Fruit fly (Drosophila melanogaster) whole organism, embryonic: ENCODE results near the gene Zasp66.

Experiments
- CG10267 ChIP-seq: fragments of 200-800 bp; sonication (Bioruptor generic); optimal IDR thresholded peaks from 2 replicates; lab custom pipeline; 2018; ENCODE audit warnings: missing biosample characterization, mild to moderate bottlenecking, missing genetic modification characterization, moderate library complexity
- CG11504 ChIP-seq: fragments of 200-800 bp; sonication (Bioruptor generic); optimal IDR thresholded peaks from 3 replicates; lab custom pipeline; 2019; ENCODE audit warnings: missing biosample characterization, mild to moderate bottlenecking, missing genetic modification characterization, moderate library complexity
- CG12659 ChIP-seq: fragments of 200-800 bp; sonication (Bioruptor generic); optimal IDR thresholded peaks from 3 replicates; lab custom pipeline; 2017; ENCODE audit warnings: mild to moderate bottlenecking, missing biosample characterization, missing genetic modification reagents, missing genetic modification characterization
- CG14050 ChIP-seq: fragments of 200-800 bp; sonication (Bioruptor generic); IDR thresholded peaks from 3 replicates; pipeline ENCODE4 v1.3.6; 2022; ENCODE audit warnings: missing biosample characterization, missing genetic modification characterization
- CG17359 ChIP-seq: fragments of 200-800 bp; sonication (Bioruptor generic); optimal IDR thresholded peaks from 3 replicates; lab custom pipeline; 2018; ENCODE audit warnings: missing biosample characterization, mild to moderate bottlenecking, missing genetic modification characterization, moderate library complexity
- CG18619 ChIP-seq: fragments of 200-800 bp; sonication (Bioruptor generic); optimal IDR thresholded peaks from 3 replicates; lab custom pipeline; 2017; ENCODE audit warnings: missing biosample characterization, mild to moderate bottlenecking, missing genetic modification characterization
- CG2678 ChIP-seq: fragments of 200-800 bp; sonication (Bioruptor generic); optimal IDR thresholded peaks from 3 replicates; lab custom pipeline; 2019; ENCODE audit warnings: missing biosample characterization, mild to moderate bottlenecking, missing genetic modification characterization, moderate library complexity
- CG31441 ChIP-seq: fragments of 200-800 bp; sonication (Bioruptor generic); IDR thresholded peaks from 2 replicates; pipeline ENCODE4 v1.3.6; 2022; ENCODE audit warnings: missing biosample characterization, missing genetic modification characterization
- CG32532 ChIP-seq: fragments of 200-800 bp; sonication (Bioruptor generic); IDR thresholded peaks from 2 replicates; pipeline ENCODE4 v1.3.6; 2022; ENCODE audit warnings: missing biosample characterization, missing genetic modification characterization
- CG32767 ChIP-seq: fragments of 200-800 bp; sonication (Bioruptor generic); IDR thresholded peaks from 2 replicates; pipeline ENCODE4 v1.3.6; 2022; ENCODE audit warnings: missing biosample characterization, missing genetic modification characterization
- CG33213 ChIP-seq: fragments of 200-800 bp; sonication (Bioruptor generic); optimal IDR thresholded peaks from 3 replicates; lab custom pipeline; 2016; ENCODE audit warnings: missing biosample characterization, missing genetic modification characterization
- CG34224 ChIP-seq: fragments of 200-800 bp; sonication (Bioruptor generic); IDR thresholded peaks from 3 replicates; pipeline ENCODE4 v1.3.6; 2022; ENCODE audit warnings: missing biosample characterization, missing genetic modification characterization; ENCODE audit not compliant: partially characterized antibody
- CG5245 ChIP-seq: fragments of 200-800 bp; sonication (Bioruptor generic); optimal IDR thresholded peaks from 3 replicates; lab custom pipeline; 2016; ENCODE audit warnings: missing biosample characterization, missing genetic modification characterization
- CG6175 ChIP-seq: fragments of 200-800 bp; sonication (Bioruptor generic); IDR thresholded peaks from 3 replicates; pipeline ENCODE4 v1.3.6; 2022; ENCODE audit warnings: missing biosample characterization, missing genetic modification characterization
- CG7839 ChIP-seq: fragments of 200-800 bp; sonication (Bioruptor generic); optimal IDR thresholded peaks from 3 replicates; lab custom pipeline; 2018; ENCODE audit warnings: missing biosample characterization, mild to moderate bottlenecking, missing genetic modification characterization, moderate library complexity
- CG8089 ChIP-seq: fragments of 200-800 bp; sonication (Bioruptor generic); optimal IDR thresholded peaks from 3 replicates; lab custom pipeline; 2016; ENCODE audit warnings: missing biosample characterization, missing genetic modification characterization
- CG8281 ChIP-seq: fragments of 200-800 bp; sonication (Bioruptor generic); optimal IDR thresholded peaks from 2 replicates; lab custom pipeline; 2018; ENCODE audit warnings: missing biosample characterization, mild to moderate bottlenecking, missing genetic modification characterization, moderate library complexity
- CG8944 ChIP-seq: fragments of 200-800 bp; sonication (Bioruptor generic); optimal IDR thresholded peaks from 3 replicates; lab custom pipeline; 2016; ENCODE audit warnings: missing biosample characterization, missing genetic modification characterization
- CG9609 ChIP-seq: fragments of 200-800 bp; sonication (Bioruptor generic); optimal IDR thresholded peaks from 3 replicates; lab custom pipeline; 2016; ENCODE audit warnings: missing biosample characterization, missing genetic modification characterization
- CG9727 ChIP-seq: fragments of 200-800 bp; sonication (Bioruptor generic); optimal IDR thresholded peaks from 3 replicates; lab custom pipeline; 2017; ENCODE audit warnings: missing biosample characterization, mild to moderate bottlenecking, missing genetic modification characterization
- CG9932 ChIP-seq: fragments of 200-800 bp; sonication (Bioruptor generic); IDR thresholded peaks from 2 replicates; pipeline ENCODE4 v1.3.6; 2022; ENCODE audit warnings: missing biosample characterization, missing genetic modification characterization
- CoRest ChIP-seq: fragments of 200-800 bp; sonication (Bioruptor generic); optimal IDR thresholded peaks from 3 replicates; lab custom pipeline; 2018; ENCODE audit warnings: missing biosample characterization, mild to moderate bottlenecking, missing genetic modification characterization, moderate library complexity
- D19A ChIP-seq: fragments of 200-800 bp; optimal IDR thresholded peaks from 3 replicates; lab custom pipeline; 2019; ENCODE audit warnings: missing biosample characterization, mild to moderate bottlenecking, missing genetic modification characterization, moderate library complexity
- Dbx ChIP-seq: fragments of 200-800 bp; sonication (Bioruptor generic); IDR thresholded peaks from 3 replicates; pipeline ENCODE4 v1.3.6; 2022; ENCODE audit warnings: missing biosample characterization, missing genetic modification characterization
- Deaf1 ChIP-seq: fragments of 200-800 bp; optimal IDR thresholded peaks from 3 replicates; lab custom pipeline; 2019; ENCODE audit warnings: missing biosample characterization, mild to moderate bottlenecking, missing genetic modification characterization, moderate library complexity
- Ets65A ChIP-seq: fragments of 200-800 bp; sonication (Bioruptor generic); peaks from one replicate; lab custom pipeline; 2016; ENCODE audit warnings: missing biosample characterization, missing genetic modification characterization
- Ets97D ChIP-seq: fragments of 200-800 bp; sonication (Bioruptor generic); optimal IDR thresholded peaks from 3 replicates; lab custom pipeline; 2016; ENCODE audit warnings: missing biosample characterization, missing genetic modification characterization
- H2.0 ChIP-seq: fragments of 200-800 bp; sonication (Bioruptor generic); IDR thresholded peaks from 2 replicates; pipeline ENCODE4 v1.3.6; 2022; ENCODE audit warnings: missing biosample characterization, missing genetic modification characterization
- Pdp1 ChIP-seq, 2 experiments: fragments of 200-800 bp; sonication (Bioruptor generic); optimal IDR thresholded peaks; 3 replicates each; lab custom pipeline; 2016; ENCODE audit warnings: missing biosample characterization in 2 of 2, missing genetic modification characterization in 2 of 2, mild to moderate bottlenecking in 1 of 2, moderate library complexity in 1 of 2
- Ptx1 ChIP-seq: fragments of 200-800 bp; sonication (Bioruptor generic); IDR thresholded peaks from 2 replicates; pipeline ENCODE4 v1.3.6; 2022; ENCODE audit warnings: missing biosample characterization, missing genetic modification characterization
- Ravus ChIP-seq: fragments of 200-800 bp; sonication (Bioruptor generic); IDR thresholded peaks from 2 replicates; pipeline ENCODE4 v1.3.6; 2022; ENCODE audit warnings: missing biosample characterization, missing genetic modification characterization
- Rx ChIP-seq: fragments of 200-800 bp; sonication (Bioruptor generic); IDR thresholded peaks from 2 replicates; pipeline ENCODE4 v1.3.6; 2022; ENCODE audit warnings: missing biosample characterization, missing genetic modification characterization
- Sox102F ChIP-seq: fragments of 200-800 bp; sonication (Bioruptor generic); optimal IDR thresholded peaks from 2 replicates; lab custom pipeline; 2018; ENCODE audit warnings: missing biosample characterization, mild to moderate bottlenecking, missing genetic modification characterization, moderate library complexity
- Sry-δ ChIP-seq: fragments of 200-800 bp; sonication (Bioruptor generic); optimal IDR thresholded peaks from 2 replicates; lab custom pipeline; 2016; ENCODE audit warnings: missing biosample characterization, missing genetic modification characterization
- Taf1 ChIP-seq: fragments of 200-800 bp; sonication (Bioruptor generic); IDR thresholded peaks from 2 replicates; pipeline ENCODE4 v1.3.6; 2022; ENCODE audit warnings: missing biosample characterization, missing genetic modification characterization
- hkb ChIP-seq, 2 experiments: fragments of 200-800 bp in 1 of 2; fragments of >200 bp in 1 of 2; sonication (Bioruptor generic) in 1 of 2; IDR thresholded peaks in 1 of 2; optimal IDR thresholded peaks in 1 of 2; 2 replicates each; pipeline versions ENCODE4 v1.3.6 to Lab custom; 2017 to 2022; ENCODE audit warnings: missing biosample characterization in 1 of 2, missing genetic modification characterization in 1 of 2
- inv ChIP-seq: fragments of 200-800 bp; sonication (Bioruptor generic); IDR thresholded peaks from 2 replicates; pipeline ENCODE4 v1.3.6; 2022; ENCODE audit warnings: missing biosample characterization, missing genetic modification characterization; ENCODE audit not compliant: partially characterized antibody
- lab ChIP-seq: fragments of 200-800 bp; sonication (Bioruptor generic); optimal IDR thresholded peaks from 3 replicates; lab custom pipeline; 2017; ENCODE audit warnings: missing biosample characterization, missing genetic modification characterization, mild to moderate bottlenecking, moderate library complexity, missing genetic modification reagents
- lilli ChIP-seq: fragments of 200-800 bp; sonication (Bioruptor generic); optimal IDR thresholded peaks from 3 replicates; lab custom pipeline; 2016; ENCODE audit warnings: missing biosample characterization, missing genetic modification characterization
- odd ChIP-seq: fragments of 200-800 bp; sonication (Bioruptor generic); optimal IDR thresholded peaks from 2 replicates; lab custom pipeline; 2017; ENCODE audit warnings: missing biosample characterization, mild to moderate bottlenecking, missing genetic modification characterization
- onecut ChIP-seq: fragments of 200-800 bp; sonication (Bioruptor generic); IDR thresholded peaks from 2 replicates; pipeline ENCODE4 v1.3.6; 2022; ENCODE audit warnings: missing biosample characterization, missing genetic modification characterization
- pho ChIP-seq: fragments of 200-800 bp; sonication (Bioruptor generic); optimal IDR thresholded peaks from 2 replicates; lab custom pipeline; 2016; ENCODE audit warnings: missing biosample characterization, missing genetic modification characterization
- phol ChIP-seq: fragments of 200-800 bp; sonication (Bioruptor generic); optimal IDR thresholded peaks from 3 replicates; lab custom pipeline; 2018; ENCODE audit warnings: missing biosample characterization, mild to moderate bottlenecking, missing genetic modification characterization, moderate library complexity
- pum ChIP-seq: fragments of 200-800 bp; sonication (Bioruptor generic); optimal IDR thresholded peaks from 2 replicates; lab custom pipeline; 2016; ENCODE audit warnings: missing biosample characterization, missing genetic modification characterization
- ranshi ChIP-seq: fragments of 200-800 bp; sonication (Bioruptor generic); IDR thresholded peaks from 2 replicates; pipeline ENCODE4 v1.3.6; 2022; ENCODE audit warnings: missing biosample characterization, missing genetic modification characterization
- sim ChIP-seq: fragments of 200-800 bp; sonication (Bioruptor generic); IDR thresholded peaks from 2 replicates; pipeline ENCODE4 v1.3.6; 2022; ENCODE audit warnings: missing biosample characterization, missing genetic modification characterization
- tup ChIP-seq: fragments of 200-800 bp; sonication (Bioruptor generic); optimal IDR thresholded peaks from 2 replicates; lab custom pipeline; 2016; ENCODE audit warnings: missing biosample characterization, mild to moderate bottlenecking, missing genetic modification characterization, moderate library complexity
- vvl ChIP-seq: fragments of 200-800 bp; sonication (Bioruptor generic); IDR thresholded peaks from 2 replicates; pipeline ENCODE4 v1.3.6; 2022; ENCODE audit warnings: missing biosample characterization, missing genetic modification characterization

The Zasp66 gene

DNA sequence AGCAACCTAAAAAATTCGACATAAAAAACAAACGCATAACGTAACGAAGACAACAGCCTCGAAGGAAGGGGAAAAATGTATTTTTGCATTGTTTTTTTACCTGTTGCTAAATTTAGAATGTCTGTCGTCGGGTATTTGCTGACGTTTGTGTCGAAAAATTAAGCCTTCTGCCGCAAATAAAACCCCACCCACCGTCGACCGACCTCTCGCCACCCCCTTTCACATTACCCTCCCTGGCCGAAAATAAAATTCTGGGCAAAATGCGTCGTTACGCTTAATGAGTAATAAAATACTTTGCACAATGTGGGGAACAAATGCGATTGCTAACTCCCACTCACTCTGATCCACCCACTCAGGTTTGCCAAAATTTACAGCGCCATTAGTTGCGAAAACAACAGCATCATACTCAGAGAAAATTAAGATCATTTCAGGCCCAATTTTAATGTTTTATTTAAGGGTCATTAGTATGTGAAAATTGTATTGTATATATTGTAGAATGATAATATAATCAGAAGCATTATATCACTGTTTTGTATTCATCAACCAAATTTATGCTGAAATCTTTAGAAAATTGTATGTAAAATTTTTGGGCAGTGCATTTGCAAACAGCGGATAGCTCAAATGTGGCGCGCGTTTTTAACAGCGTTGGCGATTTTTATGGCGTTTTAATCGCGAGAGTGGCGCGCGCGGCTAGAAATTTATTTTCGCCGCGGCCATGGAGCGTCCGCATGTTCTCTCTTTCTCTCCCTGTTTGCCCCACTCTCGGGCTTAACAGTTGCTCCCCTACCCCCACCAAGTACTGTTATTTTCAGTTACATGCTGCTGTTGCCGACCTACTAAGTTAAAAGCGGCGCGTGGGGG, 48.3 kb downstream of the Zasp66 start (continued):
- peak; percentile 72 for TF ChIP-seq CG9932 (GFP tag; lab: Robert Waterston, UW)
- no peak for TF ChIP-seq tup
- peak; percentile 45 for TF ChIP-seq CG9727 (GFP tag; lab: Kevin White, UChicago)
- TF ChIP-seq odd (GFP tag; lab: Kevin White, UChicago): no peak
- TF ChIP-seq CG9609 (GFP tag; lab: Kevin White, UChicago): no peak
- TF ChIP-seq Taf1: 0 out of 2 replicates have a peak, but pooled peaks have one; percentile 8
- peak; percentile 63 for TF ChIP-seq CG7839
- peak; percentile 81; the same call in 2 of the 3 replicates for TF ChIP-seq CG6175 (GFP tag; lab: Robert Waterston, UW)
- peak; percentile 51 for TF ChIP-seq Sox102F (GFP tag; lab: Kevin White, UChicago)
- TF ChIP-seq pho (GFP tag; lab: Kevin White, UChicago): peak; percentile 65
- TF ChIP-seq CG12659 (GFP tag; lab: Kevin White, UChicago): peak; percentile 23
- TF ChIP-seq CG2678: peak; percentile 62
- TF ChIP-seq phol (tag; lab: Kevin White, UChicago): peak; percentile 13
- TF ChIP-seq CG18619 (GFP tag; lab: Kevin White, UChicago): peak; percentile 45
- TF ChIP-seq onecut: no peak
- TF ChIP-seq lab (GFP tag; lab: Kevin White, UChicago): peak; percentile 70
- TF ChIP-seq CG11504: peak; percentile 24
- peak; percentile 20 to 24 for TF ChIP-seq Pdp1 (GFP tag; optimal IDR thresholded peaks at IDR 0.05; lab: Kevin White, UChicago)
- TF ChIP-seq Dbx (GFP tag; lab: Robert Waterston, UW): peak; percentile 76; the same call in 2 of the 3 replicates
- no peak for TF ChIP-seq CG33213
- peak; percentile 56 for TF ChIP-seq ranshi (GFP tag; lab: Robert Waterston, UW)
- TF ChIP-seq CG8281 (tag; lab: Kevin White, UChicago): no peak
- no peak for TF ChIP-seq Rx (GFP tag; lab: Robert Waterston, UW)
- no peak for TF ChIP-seq Ets65A (GFP tag; lab: Kevin White, UChicago)
- no peak; the same call in 2 of the 3 replicates for TF ChIP-seq CG14050 (GFP tag; lab: Robert Waterston, UW)
- TF ChIP-seq Ravus (GFP tag; lab: Robert Waterston, UW): no peak; the same call in 1 of the 2 replicates
- no peak for TF ChIP-seq CG8944 (GFP tag; lab: Kevin White, UChicago)
- TF ChIP-seq pum (GFP tag; lab: Kevin White, UChicago): no peak
- TF ChIP-seq CG31441: peak; percentile 21; the same call in 1 of the 2 replicates
- TF ChIP-seq CG17359 (tag; lab: Kevin White, UChicago): peak; percentile 20
- no peak for TF ChIP-seq hkb (optimal IDR thresholded peaks at IDR 0.05; lab: Kevin White, UChicago)
- TF ChIP-seq hkb (GFP tag; IDR thresholded peaks at IDR 0.05; lab: Robert Waterston, UW): peak; percentile 52
- TF ChIP-seq Sry-δ (GFP tag; lab: Kevin White, UChicago): no peak
- peak; percentile 26 for TF ChIP-seq Deaf1 (tag; lab: Kevin White, UChicago)
- no peak for TF ChIP-seq CG8089 (GFP tag; lab: Kevin White, UChicago)
- TF ChIP-seq inv (GFP tag; lab: Robert Waterston, UW): no peak
- peak; percentile 77 for TF ChIP-seq CG32532 (GFP tag; lab: Robert Waterston, UW)
- TF ChIP-seq sim: no peak
- TF ChIP-seq CG10267: peak; percentile 5
- TF ChIP-seq H2.0 (GFP tag; lab: Robert Waterston, UW): peak; percentile 7; the same call in 1 of the 2 replicates
- 0 out of 3 replicates have a peak, but pooled peaks have one; percentile 14 for TF ChIP-seq CG34224 (GFP tag; lab: Robert Waterston, UW)
- TF ChIP-seq D19A: no peak
- no peak for TF ChIP-seq Ets97D
- TF ChIP-seq CG32767 (GFP tag; lab: Robert Waterston, UW): no peak
- TF ChIP-seq lilli (GFP tag; lab: Kevin White, UChicago): peak; percentile 67
- TF ChIP-seq CG5245 (GFP tag; lab: Kevin White, UChicago): no peak
- peak; percentile 38 for TF ChIP-seq CoRest (tag; lab: Kevin White, UChicago)
- TF ChIP-seq vvl (GFP tag; lab: Robert Waterston, UW): no peak; the same call in 1 of the 2 replicates
- TF ChIP-seq Ptx1 (GFP tag; lab: Robert Waterston, UW): no peak; the same call in 1 of the 2 replicates
